Fruit fly (Drosophila melanogaster) whole organism, adult: ENCODE data around the gene Cog7.

Experiments used
- CG14711 ChIP-seq: fragments of 200-800 bp; sonication (Bioruptor generic); optimal IDR thresholded peaks from 2 replicates; lab custom pipeline; 2018; ENCODE audit warnings: missing biosample characterization, mild to moderate bottlenecking, missing genetic modification characterization, moderate library complexity
- cnc ChIP-seq, 2 experiments: fragments of >200 bp; optimal IDR thresholded peaks; 2 replicates each; lab custom pipeline; 2017
- kay ChIP-seq: fragments of 200-800 bp; sonication (Bioruptor generic); peaks from one replicate; lab custom pipeline; 2016; ENCODE audit warnings: missing biosample characterization, missing genetic modification characterization, borderline replicate concordance
- toe ChIP-seq: fragments of 200-800 bp; sonication (Bioruptor generic); optimal IDR thresholded peaks from 2 replicates; lab custom pipeline; 2016; ENCODE audit warnings: missing biosample characterization, missing genetic modification characterization

DNA sequence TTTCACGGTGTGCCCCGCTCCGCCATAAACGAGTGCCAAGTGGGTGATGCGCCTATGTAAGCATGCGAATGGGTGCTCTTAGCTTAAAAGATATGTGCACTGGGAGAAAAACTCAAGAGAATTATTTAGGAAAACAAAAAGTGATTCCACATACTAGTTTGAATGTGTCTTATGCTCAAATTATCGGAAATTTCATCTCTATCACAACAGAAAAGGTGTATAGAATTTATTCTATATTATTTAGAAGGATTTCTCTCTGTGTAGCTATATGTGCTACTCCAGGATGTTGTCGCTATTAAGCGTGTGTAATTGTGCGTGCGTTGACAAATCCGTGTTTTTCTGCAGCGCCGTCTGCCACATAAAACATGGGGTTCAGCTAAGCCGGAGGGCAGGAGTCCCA lies 26.5 kb upstream of the Cog7 start:
- TF ChIP-seq CG14711 (tag; lab: Kevin White, UChicago): no peak
- TF ChIP-seq toe (GFP tag; lab: Kevin White, UChicago): no peak
- TF ChIP-seq kay (GFP tag; lab: Kevin White, UChicago): no peak
- no peak for TF ChIP-seq cnc (optimal IDR thresholded peaks at IDR 0.05; lab: Kevin White, UChicago)
